Fruit fly (Drosophila melanogaster) whole organism, adult: ENCODE results near the gene CG33310.
A peak's percentile ranks its signal among the peaks of the same experiment; 100 is the strongest.

Experiments used
- CG11617 ChIP-seq: fragments of 200-800 bp; sonication (Bioruptor generic); optimal IDR thresholded peaks from 2 replicates; lab custom pipeline; 2017; ENCODE audit warnings: mild to moderate bottlenecking, missing biosample characterization, missing genetic modification reagents, missing genetic modification characterization
- CG12768 ChIP-seq: fragments of 200-800 bp; sonication (Bioruptor generic); optimal IDR thresholded peaks from 2 replicates; lab custom pipeline; 2017; ENCODE audit warnings: missing biosample characterization, missing genetic modification characterization, mild to moderate bottlenecking, moderate library complexity, missing genetic modification reagents
- CG14711 ChIP-seq: fragments of 200-800 bp; sonication (Bioruptor generic); optimal IDR thresholded peaks from 2 replicates; lab custom pipeline; 2018; ENCODE audit warnings: missing biosample characterization, mild to moderate bottlenecking, missing genetic modification characterization, moderate library complexity
- CG1620 ChIP-seq: fragments of 200-800 bp; sonication (Bioruptor generic); optimal IDR thresholded peaks from 2 replicates; lab custom pipeline; 2016; ENCODE audit warnings: missing biosample characterization, missing genetic modification characterization
- CG33017 ChIP-seq: fragments of 200-800 bp; sonication (Bioruptor generic); optimal IDR thresholded peaks from 2 replicates; lab custom pipeline; 2018; ENCODE audit warnings: missing biosample characterization, mild to moderate bottlenecking, missing genetic modification characterization, moderate library complexity
- CG5204 ChIP-seq: fragments of 200-800 bp; sonication (Bioruptor generic); optimal IDR thresholded peaks from 2 replicates; lab custom pipeline; 2016; ENCODE audit warnings: missing biosample characterization, missing genetic modification characterization
- CG7045 ChIP-seq: fragments of 200-800 bp; sonication (Bioruptor generic); optimal IDR thresholded peaks from 2 replicates; lab custom pipeline; 2017; ENCODE audit warnings: missing biosample characterization, mild to moderate bottlenecking, missing genetic modification characterization
- CG7101 ChIP-seq: fragments of 200-800 bp; sonication (Bioruptor generic); optimal IDR thresholded peaks from 2 replicates; lab custom pipeline; 2018; ENCODE audit warnings: missing biosample characterization, mild to moderate bottlenecking, missing genetic modification characterization, moderate library complexity
- Clk ChIP-seq: fragments of 200-800 bp; sonication (Bioruptor generic); optimal IDR thresholded peaks from 2 replicates; lab custom pipeline; 2017; ENCODE audit warnings: missing biosample characterization, missing genetic modification characterization
- Crg-1 ChIP-seq: fragments of 200-800 bp; sonication (Bioruptor generic); optimal IDR thresholded peaks from 2 replicates; lab custom pipeline; 2016; ENCODE audit warnings: missing biosample characterization, missing genetic modification characterization
- Hr96 ChIP-seq: fragments of 200-800 bp; sonication (Bioruptor generic); optimal IDR thresholded peaks from 2 replicates; lab custom pipeline; 2016; ENCODE audit warnings: missing biosample characterization, missing genetic modification characterization
- Mnt ChIP-seq: fragments of 200-800 bp; sonication (Bioruptor generic); optimal IDR thresholded peaks from 2 replicates; lab custom pipeline; 2016; ENCODE audit warnings: missing biosample characterization, mild to moderate bottlenecking, missing genetic modification characterization
- bab1 ChIP-seq: fragments of 200-800 bp; sonication (Bioruptor generic); optimal IDR thresholded peaks from 3 replicates; lab custom pipeline; 2019; ENCODE audit warnings: missing biosample characterization, mild to moderate bottlenecking, missing genetic modification characterization, moderate library complexity
- cic ChIP-seq: fragments of 200-800 bp; sonication (Bioruptor generic); optimal IDR thresholded peaks from 2 replicates; lab custom pipeline; 2017; ENCODE audit warnings: missing biosample characterization, mild to moderate bottlenecking, missing genetic modification characterization, moderate library complexity
- cnc ChIP-seq, 2 experiments: fragments of >200 bp; optimal IDR thresholded peaks; 2 replicates each; lab custom pipeline; 2017
- kay ChIP-seq: fragments of 200-800 bp; sonication (Bioruptor generic); peaks from one replicate; lab custom pipeline; 2016; ENCODE audit warnings: missing biosample characterization, missing genetic modification characterization, borderline replicate concordance
- ovo ChIP-seq: fragments of 200-800 bp; sonication (Bioruptor generic); optimal IDR thresholded peaks from 2 replicates; lab custom pipeline; 2016; ENCODE audit warnings: missing biosample characterization, missing genetic modification characterization
- pad ChIP-seq: fragments of 200-800 bp; sonication (Bioruptor generic); optimal IDR thresholded peaks from 3 replicates; lab custom pipeline; 2017; ENCODE audit warnings: missing biosample characterization, missing genetic modification characterization, mild to moderate bottlenecking, moderate library complexity, missing genetic modification reagents
- tj ChIP-seq: fragments of 200-800 bp; sonication (Bioruptor generic); optimal IDR thresholded peaks from 3 replicates; lab custom pipeline; 2017; ENCODE audit warnings: missing biosample characterization, mild to moderate bottlenecking, missing genetic modification characterization, moderate library complexity
- toe ChIP-seq: fragments of 200-800 bp; sonication (Bioruptor generic); optimal IDR thresholded peaks from 2 replicates; lab custom pipeline; 2016; ENCODE audit warnings: missing biosample characterization, missing genetic modification characterization

The CG33310 gene

DNA sequence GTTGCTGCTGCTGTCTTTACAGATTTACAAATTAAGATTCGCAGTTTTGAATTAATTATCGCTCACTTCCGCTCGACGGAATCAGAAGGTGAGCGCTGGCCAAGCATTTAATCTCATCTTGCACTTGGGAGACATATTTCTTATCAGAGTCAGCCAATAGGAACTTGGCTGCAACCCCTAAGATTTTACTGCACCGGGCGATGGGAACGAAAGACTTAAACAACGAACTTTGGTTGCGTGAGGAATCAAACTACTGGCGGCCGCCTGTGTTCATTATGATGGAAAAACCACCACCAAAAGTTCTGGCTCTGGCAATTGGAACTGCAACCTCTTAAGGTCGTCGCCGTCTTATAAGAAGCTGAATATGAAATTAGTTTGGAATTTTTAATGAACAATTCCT is 17.0 kb downstream of the CG33310 start:
- TF ChIP-seq CG7045 (no peak), CG11617 (GFP tag; lab: Kevin White, UChicago) (no peak), pad (GFP tag; lab: Kevin White, UChicago) (no peak), CG12768 (GFP tag; lab: Kevin White, UChicago) (no peak), bab1 (GFP tag; lab: Kevin White, UChicago) (no peak), CG7101 (tag; lab: Kevin White, UChicago) (no peak), cic (GFP tag; lab: Kevin White, UChicago) (no peak), Crg-1 (GFP tag; lab: Kevin White, UChicago) (no peak), Clk (GFP tag; lab: Kevin White, UChicago) (no peak), kay (GFP tag; lab: Kevin White, UChicago) (no peak), ovo (GFP tag; lab: Kevin White, UChicago) (no peak), CG5204 (GFP tag; lab: Kevin White, UChicago) (no peak), cnc (optimal IDR thresholded peaks at IDR 0.05; lab: Kevin White, UChicago) (no peak)

DNA sequence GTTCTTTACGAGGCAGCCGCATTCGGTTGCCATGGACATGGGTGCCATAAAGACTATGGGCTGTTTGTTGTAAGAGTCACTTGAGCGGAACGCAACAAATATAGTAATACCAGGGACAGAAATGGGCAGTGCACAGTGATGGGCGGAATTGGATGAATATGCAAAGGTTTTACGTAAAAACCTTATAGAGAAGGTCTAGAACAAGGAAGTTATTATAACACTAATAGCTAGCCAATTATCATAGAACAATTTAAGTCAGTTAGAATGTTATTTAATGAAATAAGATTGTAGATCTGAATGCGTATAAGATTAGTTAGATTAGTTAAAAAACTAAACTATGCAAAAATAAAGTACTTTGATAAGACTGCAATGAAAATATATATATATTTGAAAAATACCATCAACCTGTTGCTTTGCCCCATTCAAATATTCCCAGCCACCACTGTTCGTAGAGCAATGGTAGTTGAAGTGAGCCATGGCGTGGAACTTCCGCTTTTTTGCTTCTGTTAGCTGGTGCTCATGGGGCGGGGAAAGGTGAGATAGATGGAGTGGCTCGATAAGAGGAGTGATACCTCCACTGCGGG is 26.2 kb downstream of the CG33310 start:
- TF ChIP-seq Hr96 (no peak), CG14711 (no peak), CG1620 (GFP tag; lab: Kevin White, UChicago) (no peak)

DNA sequence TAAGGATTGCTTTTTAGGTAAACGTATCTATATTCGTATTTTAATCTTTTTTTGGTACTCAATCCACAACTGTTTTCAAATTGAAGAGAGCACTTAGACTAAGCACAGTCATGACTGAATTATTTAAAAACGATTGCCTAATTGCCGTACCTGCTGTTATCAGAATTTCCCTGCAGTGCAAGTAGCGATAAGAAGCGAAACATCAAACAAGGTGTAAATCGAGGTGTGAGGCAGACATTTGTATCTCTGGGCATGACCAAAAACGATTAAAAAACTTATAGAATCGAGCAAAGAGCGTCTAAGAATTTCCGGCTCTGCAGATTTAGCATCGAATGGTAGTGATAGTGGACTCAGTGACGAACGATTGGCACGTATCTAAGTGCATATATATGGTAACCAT is 28.4 kb downstream of the CG33310 start:
- TF ChIP-seq cnc (optimal IDR thresholded peaks at IDR 0.05; lab: Kevin White, UChicago) (no peak), bab1 (GFP tag; lab: Kevin White, UChicago) (no peak), kay (GFP tag; lab: Kevin White, UChicago) (no peak), CG14711 (no peak), CG5204 (GFP tag; lab: Kevin White, UChicago) (no peak), CG1620 (GFP tag; lab: Kevin White, UChicago) (no peak), Clk (GFP tag; lab: Kevin White, UChicago) (no peak), toe (GFP tag; lab: Kevin White, UChicago) (no peak), CG7045 (no peak), tj (no peak), ovo (GFP tag; lab: Kevin White, UChicago) (no peak), CG33017 (tag; lab: Kevin White, UChicago) (no peak), Mnt (GFP tag; lab: Kevin White, UChicago) (no peak), CG7101 (tag; lab: Kevin White, UChicago) (no peak), Hr96 (no peak), CG12768 (GFP tag; lab: Kevin White, UChicago) (no peak), Crg-1 (GFP tag; lab: Kevin White, UChicago) (no peak), pad (GFP tag; lab: Kevin White, UChicago) (no peak), cic (GFP tag; lab: Kevin White, UChicago) (no peak)

DNA sequence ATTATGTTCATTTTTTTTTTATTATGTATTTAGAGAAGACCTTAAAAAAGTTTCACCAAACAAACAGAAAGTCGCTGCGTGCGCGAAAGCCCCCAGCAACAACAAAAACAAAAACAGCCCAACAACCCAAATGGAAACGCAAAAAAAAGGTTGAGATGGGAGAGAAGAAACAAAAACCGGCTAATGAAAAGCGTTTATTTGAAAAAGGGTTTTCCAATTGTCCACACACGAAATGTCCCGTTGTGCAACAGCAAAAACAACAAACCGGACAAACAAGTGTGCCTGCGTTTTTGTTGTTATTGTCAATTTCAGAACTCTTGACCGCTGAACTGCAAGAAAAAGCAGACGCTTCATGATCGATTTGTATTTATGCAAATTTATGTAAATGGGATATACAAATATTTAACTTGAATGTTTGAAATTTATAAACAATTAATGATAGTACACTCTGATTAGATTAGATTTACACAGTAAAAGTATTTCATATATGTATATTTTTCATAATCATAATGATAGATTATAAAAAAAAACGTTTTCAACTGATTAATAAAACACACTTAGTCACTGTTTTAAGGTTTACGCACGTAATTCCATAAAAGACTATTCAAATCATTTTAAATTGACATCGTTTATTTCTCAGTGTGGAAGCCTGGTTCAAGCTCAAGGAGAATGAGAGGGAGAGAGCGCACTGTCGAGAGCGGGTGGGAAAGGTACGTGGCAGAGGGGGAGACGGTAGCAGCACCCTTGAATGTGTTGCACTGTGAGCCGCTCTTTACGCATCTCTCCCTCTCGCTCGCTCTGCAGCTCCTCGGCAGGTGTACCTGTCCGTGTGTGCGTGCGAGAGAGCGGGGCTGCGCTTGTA is 29.9 kb downstream of the CG33310 start:
- TF ChIP-seq CG1620 (GFP tag; lab: Kevin White, UChicago) (no peak), kay (GFP tag; lab: Kevin White, UChicago) (peak; percentile 66), CG33017 (tag; lab: Kevin White, UChicago) (no peak), Hr96 (peak; percentile 19), CG14711 (peak; percentile 56), Mnt (GFP tag; lab: Kevin White, UChicago) (peak; percentile 30), tj (peak; percentile 7), cnc (optimal IDR thresholded peaks at IDR 0.05; lab: Kevin White, UChicago) (no peak), Crg-1 (GFP tag; lab: Kevin White, UChicago) (no peak), CG7101 (tag; lab: Kevin White, UChicago) (peak; percentile 48), ovo (GFP tag; lab: Kevin White, UChicago) (peak; percentile 21), cic (GFP tag; lab: Kevin White, UChicago) (no peak), CG7045 (peak; percentile 54), toe (GFP tag; lab: Kevin White, UChicago) (peak; percentile 25), CG12768 (GFP tag; lab: Kevin White, UChicago) (peak; percentile 56), Clk (GFP tag; lab: Kevin White, UChicago) (no peak), bab1 (GFP tag; lab: Kevin White, UChicago) (peak; percentile 30), pad (GFP tag; lab: Kevin White, UChicago) (peak; percentile 91), CG11617 (GFP tag; lab: Kevin White, UChicago) (peak; percentile 40), CG5204 (GFP tag; lab: Kevin White, UChicago) (no peak)

DNA sequence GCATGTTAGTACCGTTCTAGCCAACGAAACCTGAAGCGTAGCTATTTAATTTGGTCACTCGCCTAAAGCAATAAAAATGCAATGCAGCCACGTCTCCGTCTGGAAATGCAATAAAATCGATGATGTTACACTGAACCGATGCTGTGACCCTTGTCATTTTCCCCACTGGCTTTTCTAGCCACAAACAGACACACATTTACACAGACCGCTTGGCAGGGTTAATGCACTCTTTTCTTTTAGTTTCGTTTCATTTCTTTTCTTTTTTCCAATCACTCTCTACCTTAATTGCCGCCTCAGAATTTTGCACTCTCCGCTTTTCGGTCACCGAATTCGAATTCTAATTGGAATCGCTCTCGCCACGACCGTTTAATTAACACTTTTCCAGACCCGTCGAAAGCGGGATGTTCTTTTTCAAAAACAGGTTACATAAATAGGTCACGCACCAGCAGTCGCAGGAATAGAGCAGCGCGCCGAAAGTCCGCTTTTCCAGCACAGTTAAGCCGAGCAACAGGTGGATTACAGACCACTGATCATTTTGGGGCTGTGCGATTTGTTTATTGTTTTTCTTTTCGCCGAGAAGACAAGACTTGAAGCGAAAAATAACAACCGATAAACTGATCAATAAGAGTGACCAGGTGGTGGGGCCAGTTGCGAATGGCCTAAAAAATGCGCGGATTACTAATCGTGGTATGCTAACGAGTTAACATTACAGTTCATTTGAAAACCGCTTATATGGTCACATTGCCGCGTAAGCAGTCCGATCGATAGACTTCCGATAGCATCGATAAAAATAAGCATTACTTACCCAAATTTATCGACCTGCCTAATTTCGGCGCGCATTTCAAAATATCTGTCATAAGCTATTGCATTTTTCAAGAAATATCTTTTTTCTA is 30.8 kb downstream of the CG33310 start, which contains the start of gene ck:
Gene ck (minus strand): TSS at position 638 of the 893 bp plus-strand sequence.
- TF ChIP-seq Mnt (GFP tag; lab: Kevin White, UChicago) (no peak), pad (GFP tag; lab: Kevin White, UChicago) (peak; percentile 1), toe (GFP tag; lab: Kevin White, UChicago) (no peak), CG1620 (GFP tag; lab: Kevin White, UChicago) (no peak), tj (no peak), CG12768 (GFP tag; lab: Kevin White, UChicago) (no peak), CG11617 (GFP tag; lab: Kevin White, UChicago) (no peak), CG7101 (tag; lab: Kevin White, UChicago) (no peak), CG7045 (no peak), CG33017 (tag; lab: Kevin White, UChicago) (no peak), kay (GFP tag; lab: Kevin White, UChicago) (no peak), bab1 (GFP tag; lab: Kevin White, UChicago) (peak; percentile 10)
